Fruit fly (Drosophila melanogaster): Measurements from ENCODE around the gene Atet.

The Atet gene

DNA sequence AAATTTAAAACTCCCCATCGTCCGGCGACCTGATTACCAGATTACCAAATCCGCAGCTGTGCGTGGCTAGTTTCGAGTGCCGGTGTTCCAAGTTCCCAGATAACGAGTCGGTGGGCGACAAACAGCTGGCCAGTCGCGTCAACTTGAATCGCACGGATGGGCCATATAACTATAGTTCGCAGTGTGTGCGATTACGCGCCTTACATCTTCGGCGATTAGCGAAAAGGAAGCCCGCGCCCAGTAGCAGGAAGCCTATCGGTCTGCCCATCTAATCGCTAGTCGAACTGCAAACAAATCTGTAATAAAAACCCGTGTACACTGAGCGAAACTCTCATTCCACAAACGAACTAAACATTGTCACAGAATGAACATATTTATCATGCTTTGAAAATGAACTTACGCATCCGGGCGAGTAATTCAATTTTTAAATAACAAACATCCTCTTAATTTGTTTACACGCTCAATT lies 1.3 kb downstream of the Atet start:
- TF ChIP-seq kay (GFP tag; ENCODE audit: borderline replicate concordance) (no peak), Clk (GFP tag; optimal IDR thresholded peaks at IDR 0.05) (no peak), Mnt (GFP tag; optimal IDR thresholded peaks at IDR 0.05) (no peak), CG33017 (tag; optimal IDR thresholded peaks at IDR 0.05) (no peak), CG1620 (GFP tag; optimal IDR thresholded peaks at IDR 0.05) (no peak), CG11617 (GFP tag; optimal IDR thresholded peaks at IDR 0.05) (no peak), ovo (GFP tag; optimal IDR thresholded peaks at IDR 0.05) (no peak), cnc (optimal IDR thresholded peaks at IDR 0.05) (no peak), CG14711 (tag; optimal IDR thresholded peaks at IDR 0.05) (no peak), Crg-1 (GFP tag; optimal IDR thresholded peaks at IDR 0.05) (no peak), Hr96 (GFP tag; optimal IDR thresholded peaks at IDR 0.05) (no peak), CG7101 (tag; optimal IDR thresholded peaks at IDR 0.05) (no peak), CG7045 (GFP tag; optimal IDR thresholded peaks at IDR 0.05) (no peak), toe (GFP tag; optimal IDR thresholded peaks at IDR 0.05) (no peak), pad (GFP tag; optimal IDR thresholded peaks at IDR 0.05) (no peak), CG12768 (GFP tag; optimal IDR thresholded peaks at IDR 0.05) (no peak), bab1 (GFP tag; optimal IDR thresholded peaks at IDR 0.05) (no peak), CG5204 (GFP tag; optimal IDR thresholded peaks at IDR 0.05) (no peak), cic (GFP tag; optimal IDR thresholded peaks at IDR 0.05) (no peak)

DNA sequence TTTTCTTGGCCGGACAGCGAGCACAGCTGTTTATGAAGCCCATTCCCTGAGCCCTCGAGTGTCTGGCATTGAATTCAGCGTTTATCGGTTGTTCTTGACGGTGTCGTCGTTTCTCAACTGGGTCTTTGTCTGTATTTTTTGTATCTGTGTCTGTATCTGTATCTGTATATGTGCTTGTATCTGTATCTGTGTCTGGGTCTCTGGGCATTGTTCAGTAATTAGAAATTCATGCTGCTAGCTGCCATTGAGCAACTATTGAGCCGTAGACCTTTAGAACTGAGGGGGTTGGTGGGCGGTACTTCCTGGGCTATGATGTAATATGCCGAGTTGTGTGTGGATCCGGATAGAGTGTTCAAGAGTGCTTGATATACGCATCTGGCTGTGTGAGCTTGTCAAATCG lies 2.3 kb downstream of the Atet start:
- TF ChIP-seq cic (GFP tag; optimal IDR thresholded peaks at IDR 0.05) (no peak), Crg-1 (GFP tag; optimal IDR thresholded peaks at IDR 0.05) (no peak), tj (GFP tag; optimal IDR thresholded peaks at IDR 0.05) (no peak), CG14711 (tag; optimal IDR thresholded peaks at IDR 0.05) (no peak), bab1 (GFP tag; optimal IDR thresholded peaks at IDR 0.05) (no peak)

DNA sequence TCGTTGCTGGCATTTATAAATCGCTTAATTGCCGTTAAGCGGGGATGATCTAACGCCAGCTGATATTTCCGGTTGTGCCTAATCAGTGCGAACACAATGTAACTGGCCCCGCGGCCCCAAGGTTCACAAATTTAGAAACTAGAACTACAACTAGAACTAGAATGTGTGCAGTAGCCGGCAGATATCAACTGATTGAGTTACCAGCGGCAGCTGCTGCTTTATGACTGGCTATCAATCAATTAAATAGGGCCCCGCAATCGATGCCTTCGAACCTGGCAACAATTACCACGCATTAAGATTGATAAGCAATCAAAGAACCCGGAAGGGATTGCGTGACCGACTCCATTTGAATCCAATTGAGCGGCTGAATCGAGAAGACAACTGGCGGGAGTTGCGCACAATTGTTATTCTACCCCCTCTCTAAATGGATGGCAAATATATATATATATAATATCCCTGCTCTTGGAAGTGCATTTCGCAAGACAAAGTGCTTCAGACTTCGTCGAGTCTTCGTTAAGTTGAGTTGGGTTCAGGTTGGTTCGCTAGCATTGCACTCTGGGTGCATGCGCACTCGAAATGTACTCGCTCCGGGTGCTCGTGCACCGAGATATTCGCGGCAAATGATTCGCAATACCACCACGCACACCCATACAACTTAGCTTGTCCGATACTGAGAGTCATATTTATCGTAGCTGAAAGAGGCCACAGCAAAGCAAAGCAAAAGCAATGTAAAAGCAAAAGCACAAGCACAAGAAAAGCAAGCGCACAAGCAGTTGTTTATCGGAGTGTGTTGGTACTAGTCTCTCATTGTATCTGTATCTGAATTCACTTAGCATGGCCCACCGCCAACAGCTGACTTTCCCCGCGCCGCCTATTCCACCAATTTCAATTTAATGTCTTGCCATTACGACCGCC lies 6.3 kb downstream of the Atet start:
- TF ChIP-seq bab1 (GFP tag; optimal IDR thresholded peaks at IDR 0.05) (no peak), Hr96 (GFP tag; optimal IDR thresholded peaks at IDR 0.05) (peak; percentile 94), CG12768 (GFP tag; optimal IDR thresholded peaks at IDR 0.05) (no peak), CG1620 (GFP tag; optimal IDR thresholded peaks at IDR 0.05) (no peak), CG7101 (tag; optimal IDR thresholded peaks at IDR 0.05) (no peak), toe (GFP tag; optimal IDR thresholded peaks at IDR 0.05) (no peak), cic (GFP tag; optimal IDR thresholded peaks at IDR 0.05) (peak; percentile 58), CG7045 (GFP tag; optimal IDR thresholded peaks at IDR 0.05) (no peak), kay (GFP tag; ENCODE audit: borderline replicate concordance) (peak; percentile 55), Crg-1 (GFP tag; optimal IDR thresholded peaks at IDR 0.05) (no peak), CG5204 (GFP tag; optimal IDR thresholded peaks at IDR 0.05) (no peak), CG33017 (tag; optimal IDR thresholded peaks at IDR 0.05) (peak; percentile 1), Mnt (GFP tag; optimal IDR thresholded peaks at IDR 0.05) (no peak), CG14711 (tag; optimal IDR thresholded peaks at IDR 0.05) (no peak), CG11617 (GFP tag; optimal IDR thresholded peaks at IDR 0.05) (no peak), ovo (GFP tag; optimal IDR thresholded peaks at IDR 0.05) (no peak)

DNA sequence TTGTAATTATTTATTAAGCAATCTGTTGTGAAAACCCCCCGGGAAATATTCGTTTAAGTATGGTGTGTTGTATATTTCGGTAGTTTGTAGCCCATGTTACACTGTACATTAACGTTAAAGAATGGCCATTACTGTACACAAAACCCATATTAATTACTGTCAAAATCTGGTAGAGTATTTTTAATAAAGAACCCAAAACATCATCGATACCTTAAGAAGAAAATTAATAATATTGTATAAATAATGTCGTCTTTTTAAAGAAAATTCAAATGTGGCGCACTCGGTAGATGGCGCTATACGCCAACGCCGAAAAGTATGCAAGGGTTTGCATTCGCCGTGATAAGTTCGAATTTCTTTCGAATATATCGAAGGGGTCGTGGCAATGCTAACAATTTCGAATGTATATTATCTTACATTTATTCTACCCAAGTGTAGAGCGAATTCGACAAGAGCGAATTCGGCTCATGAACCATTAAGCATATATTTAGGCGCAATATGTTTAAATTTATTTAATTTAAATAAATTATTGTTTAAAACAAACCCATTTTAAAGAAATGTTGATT lies 11.9 kb downstream of the Atet start:
- TF ChIP-seq CG12768 (GFP tag; optimal IDR thresholded peaks at IDR 0.05) (no peak), pad (GFP tag; optimal IDR thresholded peaks at IDR 0.05) (peak; percentile 8), CG7101 (tag; optimal IDR thresholded peaks at IDR 0.05) (peak; percentile 2), bab1 (GFP tag; optimal IDR thresholded peaks at IDR 0.05) (peak; percentile 52)

DNA sequence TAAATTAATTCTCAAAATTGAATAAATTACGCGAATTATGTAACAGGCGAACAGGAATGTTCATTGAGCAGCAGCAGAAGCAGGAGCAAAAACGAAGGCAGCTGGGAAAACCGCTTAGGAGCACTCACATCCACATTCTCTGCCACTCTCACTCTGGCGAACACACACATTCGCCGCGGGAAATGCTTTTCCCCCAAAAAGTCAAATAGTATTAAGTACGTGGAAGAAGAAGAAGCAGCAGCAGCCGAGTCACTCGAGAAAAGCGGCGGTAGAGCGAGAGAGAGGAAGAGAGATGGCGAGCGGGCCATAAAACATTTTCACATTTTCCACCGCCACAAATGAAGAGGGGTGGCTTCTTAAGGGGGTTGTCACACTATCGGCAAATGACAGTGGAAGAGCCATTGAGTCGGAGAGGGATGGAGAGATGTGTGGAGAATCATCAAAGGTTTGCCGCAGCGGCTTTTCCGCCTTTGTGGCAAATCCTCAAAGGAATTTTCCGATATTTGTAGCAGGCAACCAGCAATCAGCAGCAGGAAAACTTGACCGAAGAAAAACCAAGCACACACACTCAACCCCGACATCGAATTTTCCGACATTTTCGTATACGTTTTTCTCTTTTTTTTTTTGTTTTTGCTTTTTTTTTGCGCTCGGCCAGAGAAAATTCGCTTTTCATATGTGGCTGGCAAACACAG lies 13.1 kb downstream of the Atet start:
- TF ChIP-seq Hr96 (GFP tag; optimal IDR thresholded peaks at IDR 0.05) (peak; percentile 9), CG1620 (GFP tag; optimal IDR thresholded peaks at IDR 0.05) (no peak), pad (GFP tag; optimal IDR thresholded peaks at IDR 0.05) (peak; percentile 14)

DNA sequence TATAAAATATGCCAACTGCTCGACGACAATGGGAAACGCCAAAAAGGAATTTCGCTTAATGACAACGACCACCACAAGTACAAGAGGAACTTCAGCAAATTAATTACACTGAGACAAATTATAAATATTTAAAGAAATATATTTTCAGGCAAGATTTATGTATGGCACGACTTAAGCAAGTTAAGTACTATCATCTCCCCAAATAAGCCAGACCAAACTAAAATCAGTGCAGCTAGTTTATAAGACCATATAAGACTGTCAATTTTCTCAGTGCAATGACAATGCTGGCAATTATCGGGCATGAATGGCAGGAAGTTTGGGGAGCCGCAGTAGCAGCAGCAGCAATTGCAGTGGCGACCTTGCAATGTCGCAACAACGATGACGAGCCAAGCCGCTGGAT lies 14.8 kb downstream of the Atet start:
- TF ChIP-seq Clk (GFP tag; optimal IDR thresholded peaks at IDR 0.05) (no peak), CG33017 (tag; optimal IDR thresholded peaks at IDR 0.05) (no peak), Crg-1 (GFP tag; optimal IDR thresholded peaks at IDR 0.05) (no peak), cnc (optimal IDR thresholded peaks at IDR 0.05) (no peak), CG7045 (GFP tag; optimal IDR thresholded peaks at IDR 0.05) (no peak), CG7101 (tag; optimal IDR thresholded peaks at IDR 0.05) (no peak), CG11617 (GFP tag; optimal IDR thresholded peaks at IDR 0.05) (no peak), CG12768 (GFP tag; optimal IDR thresholded peaks at IDR 0.05) (no peak)
